Fruit fly (Drosophila melanogaster) whole organism, embryonic: ENCODE measurements around the gene Dlg5.
A peak's percentile ranks its signal among the peaks of the same experiment; 100 is the strongest.

Experiments used
- Adf1 ChIP-seq: fragments of 200-800 bp; sonication (Bioruptor generic); IDR thresholded peaks from 2 replicates; pipeline ENCODE4 v1.3.6; 2022; ENCODE audit warnings: missing biosample characterization, missing genetic modification characterization
- CG1024 ChIP-seq: fragments of 200-800 bp; sonication (Bioruptor generic); IDR thresholded peaks from 2 replicates; pipeline ENCODE4 v1.3.6; 2022; ENCODE audit warnings: missing biosample characterization, missing genetic modification characterization
- CG10321 ChIP-seq: fragments of 200-800 bp; sonication (Bioruptor generic); IDR thresholded peaks from 2 replicates; pipeline ENCODE4 v1.3.6; 2022; ENCODE audit warnings: missing biosample characterization, missing genetic modification characterization
- CG10543 ChIP-seq: fragments of 200-800 bp; sonication (Bioruptor generic); optimal IDR thresholded peaks from 3 replicates; lab custom pipeline; 2017; ENCODE audit warnings: missing biosample characterization, mild to moderate bottlenecking, missing genetic modification characterization, moderate library complexity
- CG13296 ChIP-seq: fragments of 200-800 bp; sonication (Bioruptor generic); optimal IDR thresholded peaks from 3 replicates; lab custom pipeline; 2018; ENCODE audit warnings: missing biosample characterization, mild to moderate bottlenecking, missing genetic modification characterization
- CG13624 ChIP-seq: fragments of 200-800 bp; sonication (Bioruptor generic); optimal IDR thresholded peaks from 2 replicates; lab custom pipeline; 2016; ENCODE audit warnings: missing biosample characterization, missing genetic modification characterization
- CG17361 ChIP-seq: fragments of 200-800 bp; sonication (Bioruptor generic); IDR thresholded peaks from 3 replicates; pipeline ENCODE4 v1.3.6; 2022; ENCODE audit warnings: missing biosample characterization, missing genetic modification characterization
- CG17385 ChIP-seq: fragments of 200-800 bp; sonication (Bioruptor generic); optimal IDR thresholded peaks from 3 replicates; lab custom pipeline; 2018; ENCODE audit warnings: missing biosample characterization, mild to moderate bottlenecking, missing genetic modification characterization
- CG18262 ChIP-seq: fragments of 200-800 bp; optimal IDR thresholded peaks from 3 replicates; lab custom pipeline; 2019; ENCODE audit warnings: missing biosample characterization, mild to moderate bottlenecking, missing genetic modification characterization, moderate library complexity
- CG3407 ChIP-seq: fragments of 200-800 bp; sonication (Bioruptor generic); optimal IDR thresholded peaks from 2 replicates; lab custom pipeline; 2018; ENCODE audit warnings: missing biosample characterization, mild to moderate bottlenecking, missing genetic modification characterization
- CG34376 ChIP-seq: fragments of 200-800 bp; sonication (Bioruptor generic); optimal IDR thresholded peaks from 2 replicates; lab custom pipeline; 2018; ENCODE audit warnings: missing biosample characterization, mild to moderate bottlenecking, missing genetic modification characterization
- CG4820 ChIP-seq: fragments of 200-800 bp; sonication (Bioruptor generic); optimal IDR thresholded peaks from 3 replicates; lab custom pipeline; 2016; ENCODE audit warnings: missing biosample characterization, missing genetic modification characterization
- CG7357 ChIP-seq: fragments of 200-800 bp; sonication (Bioruptor generic); IDR thresholded peaks from 3 replicates; pipeline ENCODE4 v1.3.6; 2022; ENCODE audit warnings: missing biosample characterization, missing genetic modification characterization
- CG8765 ChIP-seq: fragments of 200-800 bp; sonication (Bioruptor generic); IDR thresholded peaks from 2 replicates; pipeline ENCODE4 v1.3.6; 2022; ENCODE audit warnings: missing biosample characterization, missing genetic modification characterization
- CG9932 ChIP-seq: fragments of 200-800 bp; sonication (Bioruptor generic); IDR thresholded peaks from 2 replicates; pipeline ENCODE4 v1.3.6; 2022; ENCODE audit warnings: missing biosample characterization, missing genetic modification characterization
- CTCF ChIP-seq: fragments of 200-800 bp; sonication (Bioruptor generic); optimal IDR thresholded peaks from 2 replicates; lab custom pipeline; 2017; ENCODE audit warnings: missing biosample characterization, mild to moderate bottlenecking, missing genetic modification characterization, moderate library complexity
- CoRest ChIP-seq: fragments of 200-800 bp; sonication (Bioruptor generic); optimal IDR thresholded peaks from 3 replicates; lab custom pipeline; 2018; ENCODE audit warnings: missing biosample characterization, mild to moderate bottlenecking, missing genetic modification characterization, moderate library complexity
- Gsc ChIP-seq: fragments of 200-800 bp; sonication (Bioruptor generic); IDR thresholded peaks from 2 replicates; pipeline ENCODE4 v1.3.6; 2022; ENCODE audit warnings: missing biosample characterization, missing genetic modification characterization
- HmgZ ChIP-seq: fragments of 200-800 bp; sonication (Bioruptor generic); optimal IDR thresholded peaks from 2 replicates; lab custom pipeline; 2018; ENCODE audit warnings: missing biosample characterization, mild to moderate bottlenecking, missing genetic modification characterization
- Hmr ChIP-seq: fragments of 200-800 bp; sonication (Bioruptor generic); optimal IDR thresholded peaks from 3 replicates; lab custom pipeline; 2017; ENCODE audit warnings: mild to moderate bottlenecking, missing biosample characterization, missing genetic modification reagents, missing genetic modification characterization
- Hr39 ChIP-seq: fragments of >200 bp; optimal IDR thresholded peaks from 2 replicates; lab custom pipeline; 2017
- Lhr ChIP-seq: fragments of 200-800 bp; sonication (Bioruptor generic); optimal IDR thresholded peaks from 3 replicates; lab custom pipeline; 2017; ENCODE audit warnings: mild to moderate bottlenecking, missing biosample characterization, missing genetic modification reagents, missing genetic modification characterization
- Max ChIP-seq: fragments of 200-800 bp; sonication (Bioruptor generic); optimal IDR thresholded peaks from 2 replicates; lab custom pipeline; 2016; ENCODE audit warnings: missing biosample characterization, mild to moderate bottlenecking, missing genetic modification characterization
- Myb ChIP-seq: fragments of 200-800 bp; sonication (Bioruptor generic); optimal IDR thresholded peaks from 2 replicates; lab custom pipeline; 2016; ENCODE audit warnings: missing biosample characterization, missing genetic modification characterization
- Oaz ChIP-seq: fragments of 200-800 bp; sonication (Bioruptor generic); IDR thresholded peaks from 2 replicates; pipeline ENCODE4 v1.3.6; 2022; ENCODE audit warnings: missing biosample characterization, missing genetic modification characterization
- Ptx1 ChIP-seq: fragments of 200-800 bp; sonication (Bioruptor generic); IDR thresholded peaks from 2 replicates; pipeline ENCODE4 v1.3.6; 2022; ENCODE audit warnings: missing biosample characterization, missing genetic modification characterization
- Spps ChIP-seq: fragments of 200-800 bp; sonication (Bioruptor generic); optimal IDR thresholded peaks from 2 replicates; lab custom pipeline; 2018; ENCODE audit warnings: missing biosample characterization, mild to moderate bottlenecking, missing genetic modification characterization
- Sry-β ChIP-seq: fragments of 200-800 bp; sonication (Bioruptor generic); optimal IDR thresholded peaks from 2 replicates; lab custom pipeline; 2018; ENCODE audit warnings: missing biosample characterization, mild to moderate bottlenecking, missing genetic modification characterization, moderate library complexity
- Usf ChIP-seq: fragments of 200-800 bp; sonication (Bioruptor generic); optimal IDR thresholded peaks from 2 replicates; lab custom pipeline; 2017; ENCODE audit warnings: missing genotype, missing biosample characterization, missing genetic modification characterization
- ase ChIP-seq: fragments of 200-800 bp; sonication (Bioruptor generic); IDR thresholded peaks from 3 replicates; pipeline ENCODE4 v1.3.6; 2022; ENCODE audit warnings: missing biosample characterization, missing genetic modification characterization
- cas ChIP-seq: fragments of 200-800 bp; sonication (Bioruptor generic); IDR thresholded peaks from 2 replicates; pipeline ENCODE4 v1.3.6; 2022; ENCODE audit warnings: missing biosample characterization, missing genetic modification characterization
- croc ChIP-seq: fragments of 200-800 bp; sonication (Bioruptor generic); conservative IDR thresholded peaks from 3 replicates; pipeline ENCODE4 v1.3.6; 2022; ENCODE audit warnings: missing biosample characterization, missing genetic modification characterization
- crp ChIP-seq, 2 experiments: fragments of 200-800 bp; sonication (Bioruptor generic); optimal IDR thresholded peaks; 2 replicates in 1 of 2; 3 replicates in 1 of 2; lab custom pipeline; 2017; ENCODE audit warnings: missing biosample characterization in 2 of 2, missing genetic modification characterization in 2 of 2, mild to moderate bottlenecking in 1 of 2, moderate library complexity in 1 of 2
- danr ChIP-seq: fragments of 200-800 bp; sonication (Bioruptor generic); IDR thresholded peaks from 2 replicates; pipeline ENCODE4 v1.3.6; 2022; ENCODE audit warnings: missing biosample characterization, missing genetic modification characterization
- disco-r ChIP-seq: fragments of 200-800 bp; sonication (Bioruptor generic); optimal IDR thresholded peaks from 2 replicates; lab custom pipeline; 2016; ENCODE audit warnings: missing biosample characterization, missing genetic modification characterization
- exex ChIP-seq: fragments of 200-800 bp; sonication (Bioruptor generic); optimal IDR thresholded peaks from 4 replicates; lab custom pipeline; 2018; ENCODE audit warnings: missing biosample characterization, mild to moderate bottlenecking, missing genetic modification characterization, moderate library complexity
- fru ChIP-seq: fragments of >200 bp; optimal IDR thresholded peaks from 2 replicates; lab custom pipeline; 2017
- gce ChIP-seq: fragments of 200-800 bp; sonication (Bioruptor generic); IDR thresholded peaks from 3 replicates; pipeline ENCODE4 v1.3.6; 2022; ENCODE audit warnings: missing biosample characterization, missing genetic modification characterization
- gro ChIP-seq: fragments of 200-800 bp; sonication (Bioruptor generic); optimal IDR thresholded peaks from 2 replicates; lab custom pipeline; 2016; ENCODE audit warnings: missing biosample characterization, missing genetic modification characterization
- mirr ChIP-seq: fragments of 200-800 bp; sonication (Bioruptor generic); optimal IDR thresholded peaks from 3 replicates; lab custom pipeline; 2018; ENCODE audit warnings: missing biosample characterization, mild to moderate bottlenecking, missing genetic modification characterization
- org-1 ChIP-seq: fragments of 200-800 bp; sonication (Bioruptor generic); optimal IDR thresholded peaks from 2 replicates; lab custom pipeline; 2017; ENCODE audit warnings: missing biosample characterization, missing genetic modification characterization
- sens ChIP-seq: fragments of 200-800 bp; sonication (Bioruptor generic); peaks from one replicate; lab custom pipeline; 2016; ENCODE audit warnings: missing biosample characterization, missing genetic modification characterization
- sob ChIP-seq: fragments of 200-800 bp; sonication (Bioruptor generic); IDR thresholded peaks from 2 replicates; pipeline ENCODE4 v1.3.6; 2022; ENCODE audit warnings: missing biosample characterization, missing genetic modification characterization
- ssp ChIP-seq: fragments of 200-800 bp; sonication (Bioruptor generic); IDR thresholded peaks from 2 replicates; pipeline ENCODE4 v1.3.6; 2022; ENCODE audit warnings: missing biosample characterization, missing genetic modification characterization
- tna ChIP-seq: fragments of 200-800 bp; sonication (Bioruptor generic); IDR thresholded peaks from 2 replicates; pipeline ENCODE4 v1.3.6; 2022; ENCODE audit warnings: missing biosample characterization, missing genetic modification characterization; ENCODE audit not compliant: partially characterized antibody
- toy ChIP-seq: fragments of 200-800 bp; sonication (Bioruptor generic); IDR thresholded peaks from 2 replicates; pipeline ENCODE4 v1.3.6; 2022; ENCODE audit warnings: missing biosample characterization, missing genetic modification characterization
- trh ChIP-seq: fragments of 200-800 bp; sonication (Bioruptor generic); optimal IDR thresholded peaks from 2 replicates; lab custom pipeline; 2016; ENCODE audit warnings: missing biosample characterization, missing genetic modification characterization
- zfh1 ChIP-seq: fragments of 200-800 bp; sonication (Bioruptor generic); IDR thresholded peaks from 3 replicates; pipeline ENCODE4 v1.3.6; 2022; ENCODE audit warnings: missing biosample characterization, missing genetic modification characterization

The Dlg5 gene

DNA sequence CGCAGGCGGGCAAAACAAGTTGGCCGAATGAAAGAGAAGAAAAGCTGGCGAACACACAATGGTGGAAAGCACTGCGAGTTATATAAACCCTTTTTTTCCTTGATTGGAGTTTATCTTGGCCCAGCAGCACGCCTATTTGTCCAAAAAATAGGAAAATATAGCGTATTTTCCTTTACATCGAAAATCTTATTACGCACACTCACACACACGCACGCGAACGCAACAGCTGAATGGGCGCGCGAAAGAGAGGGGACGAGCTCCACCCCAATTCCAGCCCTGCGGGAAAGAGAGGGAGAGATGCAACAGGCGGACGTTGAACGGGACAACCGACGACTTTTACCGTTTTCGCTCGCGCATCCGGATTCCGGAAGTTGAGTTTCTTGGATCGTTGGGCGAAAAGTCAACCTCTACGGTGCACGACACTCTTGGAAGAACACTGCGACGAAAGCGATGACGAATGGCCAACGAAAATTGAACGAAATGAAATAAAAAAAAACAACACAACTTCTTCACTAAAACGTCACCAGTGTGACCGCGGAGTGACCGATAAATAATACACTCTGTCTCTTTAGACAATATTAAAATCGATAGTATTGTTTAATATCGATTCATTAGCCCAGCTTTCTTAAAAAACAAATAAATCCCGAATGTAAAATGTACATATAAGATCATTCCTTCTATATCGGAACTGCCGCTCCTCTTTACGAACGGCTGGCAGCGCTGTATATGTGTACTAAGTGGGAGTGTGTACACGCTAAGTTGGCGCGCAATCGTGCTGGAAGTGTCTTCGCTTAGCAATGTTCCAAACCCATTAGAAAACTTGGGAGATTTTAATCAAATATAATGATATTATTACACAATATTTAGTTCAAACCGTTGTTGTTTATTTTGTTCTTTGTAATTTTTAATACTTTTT, at the start of gene Dlg5, which contains the start of gene CG4970 (continued):
- TF ChIP-seq gce (GFP tag; lab: Robert Waterston, UW) (no peak), CG18262 (tag; lab: Kevin White, UChicago) (no peak), CG9932 (peak; percentile 20; the same call in 1 of the 2 replicates), CoRest (tag; lab: Kevin White, UChicago) (no peak), CG13296 (GFP tag; lab: Kevin White, UChicago) (no peak), HmgZ (tag; lab: Kevin White, UChicago) (peak; percentile 23), Max (GFP tag; lab: Kevin White, UChicago) (no peak), Sry-β (GFP tag; lab: Kevin White, UChicago) (no peak), fru (lab: Kevin White, UChicago) (no peak), sens (GFP tag; lab: Kevin White, UChicago) (peak; percentile 57), CG4820 (GFP tag; lab: Kevin White, UChicago) (no peak), Usf (no peak), mirr (GFP tag; lab: Kevin White, UChicago) (no peak), Spps (tag; lab: Kevin White, UChicago) (no peak), zfh1 (0 out of 3 replicates have a peak, but pooled peaks have one; percentile 24), crp (GFP tag; optimal IDR thresholded peaks at IDR 0.05; lab: Kevin White, UChicago) (peak in 1 of 2 experiments; percentile 64), Hmr (GFP tag; lab: Kevin White, UChicago) (peak; percentile 56), CG10543 (GFP tag; lab: Kevin White, UChicago) (no peak), Myb (GFP tag; lab: Kevin White, UChicago) (peak; percentile 51), Adf1 (no peak), Oaz (no peak)
- TF ChIP-seq, all 482 proteins: peak for 118

DNA sequence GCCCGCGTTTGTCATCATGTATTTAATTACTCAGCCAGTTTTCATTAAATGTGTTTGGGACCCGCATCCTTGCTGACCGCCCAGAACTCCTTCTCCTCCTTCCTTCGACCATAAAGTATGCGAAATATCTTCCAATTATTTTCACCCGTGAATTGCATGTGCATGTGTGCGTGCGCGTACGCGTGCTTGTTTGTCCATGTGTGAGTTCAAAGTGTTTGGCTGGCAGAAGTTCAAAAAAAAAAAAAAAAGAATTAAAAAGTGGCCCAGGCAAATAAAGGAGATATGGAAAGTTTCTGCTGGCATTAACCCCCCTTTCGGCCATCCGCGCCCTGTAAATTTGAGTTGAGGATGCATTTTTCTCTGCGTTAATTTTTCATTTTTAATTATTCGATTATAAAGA, 36.9 kb upstream of the Dlg5 start:
- TF ChIP-seq sens (GFP tag; lab: Kevin White, UChicago) (no peak), Hr39 (lab: Kevin White, UChicago) (peak; percentile 91)

dm6 chr2L:11535845-11536244, 19.0 kb upstream of the Dlg5 start, which contains the start of gene CG43438:
TSS of gene CG43438 (plus strand) at chr2L:11536145.
- TF ChIP-seq CG13624 (GFP tag; lab: Kevin White, UChicago) (no peak), gro (GFP tag; lab: Kevin White, UChicago) (no peak), CG7357 (GFP tag; lab: Robert Waterston, UW) (no peak), exex (tag; lab: Kevin White, UChicago) (no peak), CG34376 (GFP tag; lab: Kevin White, UChicago) (no peak), ssp (no peak), Lhr (no peak), org-1 (GFP tag; lab: Kevin White, UChicago) (no peak), sob (no peak)

DNA sequence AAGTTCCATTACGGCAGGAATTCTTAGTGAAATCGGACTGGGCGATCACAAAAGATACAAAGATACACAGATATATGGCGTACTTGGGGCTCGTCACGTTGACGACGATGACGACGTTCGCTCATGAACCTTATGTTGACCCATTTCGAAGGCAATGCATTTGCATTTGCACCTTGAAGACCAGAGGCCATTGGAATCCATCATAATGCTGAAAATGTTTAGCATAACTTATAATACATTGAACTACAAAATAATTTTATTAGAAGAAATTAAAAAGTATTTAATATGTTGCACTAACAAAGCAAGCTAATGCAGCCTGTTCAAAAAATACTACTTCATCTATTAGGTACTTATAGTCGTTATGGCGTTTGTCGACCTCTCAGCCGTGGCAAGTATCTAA, 14.6 kb upstream of the Dlg5 start, which contains the start of gene CG34162:
CG34162 (plus strand) TSS at position 301 of the 400 bp plus-strand sequence.
- TF ChIP-seq CG3407 (no peak), Ptx1 (GFP tag; lab: Robert Waterston, UW) (no peak), Gsc (GFP tag; lab: Robert Waterston, UW) (no peak), CG1024 (GFP tag; lab: Robert Waterston, UW) (no peak), fru (lab: Kevin White, UChicago) (no peak), ase (GFP tag; lab: Robert Waterston, UW) (no peak), disco-r (GFP tag; lab: Kevin White, UChicago) (no peak), cas (GFP tag; lab: Robert Waterston, UW) (no peak), danr (no peak), trh (GFP tag; lab: Kevin White, UChicago) (no peak), tna (no peak), CG8765 (GFP tag; lab: Robert Waterston, UW) (no peak), CG10321 (no peak), croc (no peak), CTCF (GFP tag; lab: Kevin White, UChicago) (no peak), CG17361 (GFP tag; lab: Robert Waterston, UW) (no peak), toy (GFP tag; lab: Robert Waterston, UW) (no peak), CG17385 (GFP tag; lab: Kevin White, UChicago) (no peak)
